Worm (Caenorhabditis elegans) whole organism, L4/young adult: ENCODE measurements around the gene F25G6.9.

Experiments used
- W03F9.2 ChIP-seq: fragments of 150-350 bp; optimal IDR thresholded peaks from 2 replicates; lab custom pipeline; 2014; ENCODE audit warnings: missing biosample characterization, missing genetic modification characterization
- dao-5 ChIP-seq: sonication (generic microtip); optimal IDR thresholded peaks from 2 replicates; lab custom pipeline; 2016; ENCODE audit warnings: missing genotype, missing genetic modification characterization, moderate library complexity, missing compliant biosample characterization

DNA sequence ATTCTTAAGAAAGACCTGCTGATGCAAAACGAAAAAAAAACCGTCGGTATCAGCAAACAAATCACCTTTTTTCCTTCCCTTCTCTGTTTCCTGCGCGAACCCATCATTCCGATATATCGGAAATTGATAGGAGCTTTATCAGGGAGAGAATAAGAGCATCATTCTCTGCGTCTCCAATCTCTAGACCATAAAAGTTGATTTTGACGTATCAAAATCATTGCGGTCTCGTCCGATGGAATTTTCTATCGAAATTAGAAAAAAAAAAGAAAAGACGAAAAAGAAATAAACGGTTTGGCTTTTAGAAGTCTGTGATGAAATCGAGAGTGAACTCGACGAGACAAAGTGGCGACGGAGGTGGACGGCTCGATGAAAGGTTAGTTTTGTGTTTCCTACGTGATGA is 20.8 kb downstream of the F25G6.9 start, which contains the start of gene stdh-4:
- no peak for TF ChIP-seq dao-5 (tag; lab: Kevin White, UChicago)
- TF ChIP-seq W03F9.2 (tag; lab: Kevin White, UChicago) = no peak
